Fruit fly (Drosophila melanogaster) whole organism, embryonic: Measurements from ENCODE around the gene sky.

Experiments
- Atf6 ChIP-seq: fragments of 200-800 bp; sonication (Bioruptor generic); IDR thresholded peaks from 2 replicates; pipeline ENCODE4 v1.3.6; 2022; ENCODE audit warnings: missing biosample characterization, missing genetic modification characterization
- B-H2 ChIP-seq: fragments of 200-800 bp; sonication (Bioruptor generic); optimal IDR thresholded peaks from 2 replicates; lab custom pipeline; 2018; ENCODE audit warnings: missing biosample characterization, mild to moderate bottlenecking, missing genetic modification characterization
- CG10543 ChIP-seq: fragments of 200-800 bp; sonication (Bioruptor generic); optimal IDR thresholded peaks from 3 replicates; lab custom pipeline; 2017; ENCODE audit warnings: missing biosample characterization, mild to moderate bottlenecking, missing genetic modification characterization, moderate library complexity
- CG10654 ChIP-seq: fragments of 200-800 bp; sonication (Bioruptor generic); optimal IDR thresholded peaks from 2 replicates; lab custom pipeline; 2016; ENCODE audit warnings: missing biosample characterization, missing genetic modification characterization
- CG13424 ChIP-seq: fragments of 200-800 bp; sonication (Bioruptor generic); optimal IDR thresholded peaks from 2 replicates; lab custom pipeline; 2019; ENCODE audit warnings: missing biosample characterization, mild to moderate bottlenecking, missing genetic modification characterization, moderate library complexity
- CG13894 ChIP-seq: fragments of 200-800 bp; sonication (Bioruptor generic); optimal IDR thresholded peaks from 3 replicates; lab custom pipeline; 2018; ENCODE audit warnings: missing biosample characterization, mild to moderate bottlenecking, missing genetic modification characterization, moderate library complexity
- CG14014 ChIP-seq: fragments of 200-800 bp; sonication (Bioruptor generic); IDR thresholded peaks from 2 replicates; pipeline ENCODE4 v1.3.6; 2022; ENCODE audit warnings: missing biosample characterization, missing genetic modification characterization
- CG14710 ChIP-seq: fragments of 200-800 bp; sonication (Bioruptor generic); optimal IDR thresholded peaks from 3 replicates; lab custom pipeline; 2019; ENCODE audit warnings: missing biosample characterization, mild to moderate bottlenecking, missing genetic modification characterization, moderate library complexity
- CG14860 ChIP-seq: fragments of 200-800 bp; sonication (Bioruptor generic); IDR thresholded peaks from 3 replicates; pipeline ENCODE4 v1.3.6; 2022; ENCODE audit warnings: missing biosample characterization, missing genetic modification characterization; ENCODE audit not compliant: partially characterized antibody
- CG15269 ChIP-seq: fragments of 200-800 bp; sonication (Bioruptor generic); optimal IDR thresholded peaks from 2 replicates; lab custom pipeline; 2018; ENCODE audit warnings: missing biosample characterization, mild to moderate bottlenecking, missing genetic modification characterization, moderate library complexity
- CG16779 ChIP-seq: fragments of 200-800 bp; sonication (Bioruptor generic); IDR thresholded peaks from 2 replicates; pipeline ENCODE4 v1.3.6; 2022; ENCODE audit warnings: missing biosample characterization, missing genetic modification characterization
- CG18599 ChIP-seq: fragments of 200-800 bp; sonication (Bioruptor generic); optimal IDR thresholded peaks from 3 replicates; lab custom pipeline; 2017; ENCODE audit warnings: missing biosample characterization, missing genetic modification characterization, mild to moderate bottlenecking, moderate library complexity, missing genetic modification reagents
- CG2129 ChIP-seq: fragments of 200-800 bp; sonication (Bioruptor generic); IDR thresholded peaks from 2 replicates; pipeline ENCODE4 v1.3.6; 2022; ENCODE audit warnings: missing biosample characterization, missing genetic modification characterization; ENCODE audit not compliant: partially characterized antibody
- CG2678 ChIP-seq: fragments of 200-800 bp; sonication (Bioruptor generic); optimal IDR thresholded peaks from 3 replicates; lab custom pipeline; 2019; ENCODE audit warnings: missing biosample characterization, mild to moderate bottlenecking, missing genetic modification characterization, moderate library complexity
- CG32772 ChIP-seq: fragments of 200-800 bp; sonication (Bioruptor generic); IDR thresholded peaks from 2 replicates; pipeline ENCODE4 v1.3.6; 2022; ENCODE audit warnings: missing biosample characterization, missing genetic modification characterization
- CG34376 ChIP-seq: fragments of 200-800 bp; sonication (Bioruptor generic); optimal IDR thresholded peaks from 2 replicates; lab custom pipeline; 2018; ENCODE audit warnings: missing biosample characterization, mild to moderate bottlenecking, missing genetic modification characterization
- CG4360 ChIP-seq: fragments of 200-800 bp; sonication (Bioruptor generic); IDR thresholded peaks from 2 replicates; pipeline ENCODE4 v1.3.6; 2022; ENCODE audit warnings: missing biosample characterization, missing genetic modification characterization
- CG7556 ChIP-seq: fragments of 200-800 bp; sonication (Bioruptor generic); optimal IDR thresholded peaks from 2 replicates; lab custom pipeline; 2017; ENCODE audit warnings: missing biosample characterization, mild to moderate bottlenecking, missing genetic modification characterization
- Hey ChIP-seq: fragments of 200-800 bp; sonication (Bioruptor generic); optimal IDR thresholded peaks from 3 replicates; lab custom pipeline; 2018; ENCODE audit warnings: missing biosample characterization, mild to moderate bottlenecking, missing genetic modification characterization
- Hr78 ChIP-seq, 2 experiments: fragments of 200-800 bp in 1 of 2; fragments of >200 bp in 1 of 2; sonication (Bioruptor generic) in 1 of 2; optimal IDR thresholded peaks; 2 replicates each; lab custom pipeline; 2017 to 2019; ENCODE audit warnings: missing biosample characterization in 2 of 2, missing genetic modification characterization in 2 of 2, mild to moderate bottlenecking in 1 of 2, moderate library complexity in 1 of 2
- Jarid2 ChIP-seq: fragments of 200-800 bp; sonication (Bioruptor generic); optimal IDR thresholded peaks from 3 replicates; lab custom pipeline; 2017; ENCODE audit warnings: mild to moderate bottlenecking, missing biosample characterization, missing genetic modification reagents, missing genetic modification characterization
- NC2β ChIP-seq: fragments of 200-800 bp; sonication (Bioruptor generic); optimal IDR thresholded peaks from 2 replicates; lab custom pipeline; 2016; ENCODE audit warnings: missing biosample characterization, missing genetic modification characterization
- Opbp ChIP-seq: fragments of 200-800 bp; sonication (Bioruptor generic); IDR thresholded peaks from 3 replicates; pipeline ENCODE4 v1.3.6; 2022; ENCODE audit warnings: missing biosample characterization, missing genetic modification characterization; ENCODE audit not compliant: partially characterized antibody
- PHDP ChIP-seq: fragments of 200-800 bp; sonication (Bioruptor generic); optimal IDR thresholded peaks from 3 replicates; lab custom pipeline; 2018; ENCODE audit warnings: missing biosample characterization, mild to moderate bottlenecking, missing genetic modification characterization, moderate library complexity
- Ptx1 ChIP-seq: fragments of 200-800 bp; sonication (Bioruptor generic); IDR thresholded peaks from 2 replicates; pipeline ENCODE4 v1.3.6; 2022; ENCODE audit warnings: missing biosample characterization, missing genetic modification characterization
- Trl ChIP-seq, 3 experiments: fragments of >200 bp in 2 of 3; fragments of 200-800 bp in 1 of 3; sonication (Bioruptor generic) in 1 of 3; optimal IDR thresholded peaks; 2 replicates in 1 of 3; 3 replicates in 2 of 3; lab custom pipeline; 2016 to 2017; ENCODE audit warnings: missing biosample characterization in 1 of 3, missing genetic modification characterization in 1 of 3
- Xrp1 ChIP-seq: fragments of 200-800 bp; sonication (Bioruptor generic); IDR thresholded peaks from 2 replicates; pipeline ENCODE4 v1.3.6; 2022; ENCODE audit warnings: missing biosample characterization, missing genetic modification characterization
- abd-A ChIP-seq: fragments of 200-800 bp; sonication (Bioruptor generic); optimal IDR thresholded peaks from 3 replicates; lab custom pipeline; 2019; ENCODE audit warnings: missing biosample characterization, mild to moderate bottlenecking, missing genetic modification characterization, moderate library complexity
- aop ChIP-seq: fragments of 200-800 bp; sonication (Bioruptor generic); IDR thresholded peaks from 2 replicates; pipeline ENCODE4 v1.3.6; 2022; ENCODE audit warnings: missing biosample characterization, missing genetic modification characterization
- chinmo ChIP-seq: fragments of 200-800 bp; sonication (Bioruptor generic); IDR thresholded peaks from 4 replicates; pipeline ENCODE4 v1.3.6; 2022; ENCODE audit warnings: missing biosample characterization, missing genetic modification characterization; ENCODE audit not compliant: partially characterized antibody
- dysf ChIP-seq: fragments of 200-800 bp; sonication (Bioruptor generic); IDR thresholded peaks from 3 replicates; pipeline ENCODE4 v1.3.6; 2022; ENCODE audit warnings: missing biosample characterization, missing genetic modification characterization
- lab ChIP-seq: fragments of 200-800 bp; sonication (Bioruptor generic); optimal IDR thresholded peaks from 3 replicates; lab custom pipeline; 2017; ENCODE audit warnings: missing biosample characterization, missing genetic modification characterization, mild to moderate bottlenecking, moderate library complexity, missing genetic modification reagents
- lmd ChIP-seq: fragments of 200-800 bp; sonication (Bioruptor generic); IDR thresholded peaks from 2 replicates; pipeline ENCODE4 v1.3.6; 2022; ENCODE audit warnings: missing biosample characterization, missing genetic modification characterization
- lov ChIP-seq, 2 experiments: fragments of 200-800 bp in 1 of 2; fragments of >200 bp in 1 of 2; sonication (Bioruptor generic) in 1 of 2; IDR thresholded peaks in 1 of 2; optimal IDR thresholded peaks in 1 of 2; 2 replicates in 1 of 2; 3 replicates in 1 of 2; pipeline versions ENCODE4 v1.3.6 to Lab custom; 2017 to 2022; ENCODE audit warnings: missing biosample characterization in 1 of 2, missing genetic modification characterization in 1 of 2
- nau ChIP-seq: fragments of 200-800 bp; sonication (Bioruptor generic); optimal IDR thresholded peaks from 3 replicates; lab custom pipeline; 2017; ENCODE audit warnings: missing biosample characterization, mild to moderate bottlenecking, missing genetic modification characterization, missing genetic modification reagents
- pan ChIP-seq, 4 experiments: fragments of >200 bp in 3 of 4; fragments of 200-800 bp in 1 of 4; sonication (Bioruptor generic) in 1 of 4; optimal IDR thresholded peaks in 3 of 4; IDR thresholded peaks in 1 of 4; 2 replicates each; pipeline versions ENCODE4 v1.3.6 to Lab custom; 2017 to 2022; ENCODE audit warnings: missing biosample characterization in 2 of 4, missing genetic modification characterization in 2 of 4, mixed read lengths in 1 of 4
- psq ChIP-seq: fragments of 200-800 bp; sonication (Bioruptor generic); optimal IDR thresholded peaks from 2 replicates; lab custom pipeline; 2017; ENCODE audit warnings: missing biosample characterization, missing genetic modification characterization
- ranshi ChIP-seq: fragments of 200-800 bp; sonication (Bioruptor generic); IDR thresholded peaks from 2 replicates; pipeline ENCODE4 v1.3.6; 2022; ENCODE audit warnings: missing biosample characterization, missing genetic modification characterization
- salm ChIP-seq: fragments of 200-800 bp; sonication (Bioruptor generic); optimal IDR thresholded peaks from 2 replicates; lab custom pipeline; 2018; ENCODE audit warnings: missing biosample characterization, mild to moderate bottlenecking, missing genetic modification characterization
- sd ChIP-seq: fragments of 200-800 bp; sonication (Bioruptor generic); optimal IDR thresholded peaks from 3 replicates; lab custom pipeline; 2018; ENCODE audit warnings: missing biosample characterization, mild to moderate bottlenecking, missing genetic modification characterization, moderate library complexity
- sens-2 ChIP-seq: fragments of 200-800 bp; sonication (Bioruptor generic); IDR thresholded peaks from 2 replicates; pipeline ENCODE4 v1.3.6; 2022; ENCODE audit warnings: missing biosample characterization, missing genetic modification characterization
- seq ChIP-seq: fragments of 200-800 bp; sonication (Bioruptor generic); IDR thresholded peaks from 2 replicates; pipeline ENCODE4 v1.3.6; 2022; ENCODE audit warnings: missing biosample characterization, missing genetic modification characterization
- sug ChIP-seq: fragments of 200-800 bp; optimal IDR thresholded peaks from 2 replicates; lab custom pipeline; 2019; ENCODE audit warnings: missing biosample characterization, mild to moderate bottlenecking, missing genetic modification characterization, moderate library complexity
- toy ChIP-seq: fragments of 200-800 bp; sonication (Bioruptor generic); IDR thresholded peaks from 2 replicates; pipeline ENCODE4 v1.3.6; 2022; ENCODE audit warnings: missing biosample characterization, missing genetic modification characterization
- vfl ChIP-seq: fragments of 200-800 bp; sonication (Bioruptor generic); optimal IDR thresholded peaks from 2 replicates; lab custom pipeline; 2016; ENCODE audit warnings: missing biosample characterization, missing genetic modification characterization

Gene sky

DNA sequence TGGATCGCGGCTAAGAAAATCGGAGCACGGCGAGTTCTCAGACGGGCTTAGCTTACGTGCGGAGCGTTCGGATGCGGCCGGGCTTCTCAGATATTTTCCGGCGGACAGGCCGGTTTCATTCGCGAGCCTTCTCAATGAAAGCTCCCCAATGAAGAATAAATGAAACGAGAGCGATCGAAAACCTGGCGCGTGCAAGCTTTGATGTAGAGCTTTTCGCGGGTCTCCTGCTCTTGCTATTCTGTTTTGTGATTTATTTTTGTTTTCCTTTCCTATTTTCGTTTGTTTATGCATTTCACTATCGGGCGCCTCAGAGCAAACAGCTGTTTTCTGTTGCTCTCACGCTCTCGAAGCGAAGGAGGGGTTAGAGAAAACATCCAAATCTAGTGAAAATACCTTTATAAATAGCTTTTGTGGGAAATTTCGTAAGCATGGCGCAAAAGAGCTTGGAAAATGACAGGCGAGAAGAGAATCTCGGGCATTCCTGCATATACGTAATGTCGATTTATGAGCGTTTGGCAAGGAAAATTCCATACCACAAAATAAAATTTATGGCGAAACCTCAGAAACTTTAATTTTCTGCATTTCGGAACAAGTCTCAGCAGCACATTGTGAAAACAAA lies 32.7 kb downstream of the sky start (continued):
- TF ChIP-seq Xrp1 (GFP tag; lab: Robert Waterston, UW) = peak; percentile 29; the same call in 1 of the 2 replicates
- peak; percentile 53 for TF ChIP-seq sug (tag; lab: Kevin White, UChicago)
- TF ChIP-seq abd-A = peak; percentile 44
- TF ChIP-seq Trl (optimal IDR thresholded peaks at IDR 0.05; lab: Kevin White, UChicago) = peak; percentile 31 to 57
- TF ChIP-seq Trl (GFP tag; optimal IDR thresholded peaks at IDR 0.05; lab: Kevin White, UChicago) = no peak
- no peak for TF ChIP-seq CG16779
- TF ChIP-seq Opbp (GFP tag; lab: Robert Waterston, UW) = no peak
- TF ChIP-seq pan (optimal IDR thresholded peaks at IDR 0.05; lab: Kevin White, UChicago) = no peak
- peak in 1 of 2 experiments; percentile 10 for TF ChIP-seq pan (GFP tag; optimal IDR thresholded peaks at IDR 0.05 in 1 of 2, IDR thresholded peaks at IDR 0.05 in 1 of 2)
- peak; percentile 39 for TF ChIP-seq nau (GFP tag; lab: Kevin White, UChicago)
- TF ChIP-seq Atf6 (GFP tag; lab: Robert Waterston, UW) = peak; percentile 14; the same call in 1 of the 2 replicates
- no peak for TF ChIP-seq vfl (GFP tag; lab: Kevin White, UChicago)
- TF ChIP-seq CG32772 = no peak
- peak; percentile 10; the same call in 1 of the 2 replicates for TF ChIP-seq CG14014 (GFP tag; lab: Robert Waterston, UW)
- no peak for TF ChIP-seq aop (GFP tag; lab: Robert Waterston, UW)
- TF ChIP-seq sd = peak; percentile 92
- TF ChIP-seq Jarid2 (GFP tag; lab: Kevin White, UChicago) = peak; percentile 40
- TF ChIP-seq CG2129 (GFP tag; lab: Robert Waterston, UW) = no peak
- TF ChIP-seq CG13424 (tag; lab: Kevin White, UChicago) = no peak
- TF ChIP-seq PHDP (tag; lab: Kevin White, UChicago) = peak; percentile 26
- peak; percentile 20 for TF ChIP-seq psq (GFP tag; lab: Kevin White, UChicago)
- TF ChIP-seq CG14860 (GFP tag; lab: Robert Waterston, UW) = no peak

DNA sequence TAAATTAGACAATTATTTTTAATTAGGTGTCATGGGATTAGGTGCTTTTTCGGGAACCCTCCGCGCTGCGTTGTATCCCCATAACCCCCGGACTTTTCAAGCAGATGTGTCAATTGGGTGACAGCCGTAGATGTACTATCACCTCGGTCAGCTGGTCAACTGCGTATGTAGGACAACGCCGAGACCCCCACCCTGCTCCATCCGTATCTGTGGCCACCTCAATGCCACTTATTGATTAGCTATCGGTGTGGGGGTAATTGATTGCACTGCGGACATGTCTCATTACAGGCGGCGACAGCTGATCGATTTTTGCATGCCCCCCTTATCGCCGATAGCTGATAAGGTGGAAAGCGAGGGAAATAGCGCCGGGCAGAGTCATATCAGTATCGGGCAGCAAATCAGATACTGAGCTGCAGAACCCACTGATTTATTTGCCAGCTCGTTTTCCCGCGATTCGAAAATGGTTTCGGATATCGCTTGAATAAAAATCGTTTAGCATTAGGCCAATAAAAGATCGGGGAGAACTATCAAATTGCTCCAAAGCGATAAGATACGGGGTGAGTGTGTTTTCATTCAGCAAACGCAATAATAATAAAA lies 35.0 kb downstream of the sky start:
- no peak for TF ChIP-seq CG2129 (GFP tag; lab: Robert Waterston, UW)
- TF ChIP-seq lab (GFP tag; lab: Kevin White, UChicago) = peak; percentile 92
- TF ChIP-seq chinmo (GFP tag; lab: Robert Waterston, UW) = peak; percentile 85; the same call in 3 of the 4 replicates
- TF ChIP-seq salm (tag; lab: Kevin White, UChicago) = no peak
- TF ChIP-seq B-H2 = peak; percentile 25
- TF ChIP-seq lov (optimal IDR thresholded peaks at IDR 0.05; lab: Kevin White, UChicago) = no peak
- no peak for TF ChIP-seq lov (GFP tag; IDR thresholded peaks at IDR 0.05; lab: Robert Waterston, UW)
- peak; percentile 13 for TF ChIP-seq CG13894 (tag; lab: Kevin White, UChicago)
- TF ChIP-seq CG18599 (GFP tag; lab: Kevin White, UChicago) = peak; percentile 27
- TF ChIP-seq Hey (tag; lab: Kevin White, UChicago) = peak; percentile 28
- TF ChIP-seq CG4360 (GFP tag; lab: Robert Waterston, UW) = peak; percentile 15; the same call in 1 of the 2 replicates
- TF ChIP-seq CG34376 (GFP tag; lab: Kevin White, UChicago) = peak; percentile 89
- peak; percentile 21 for TF ChIP-seq CG2678 (tag; lab: Kevin White, UChicago)
- TF ChIP-seq Hr78 (GFP tag; optimal IDR thresholded peaks at IDR 0.05; lab: Kevin White, UChicago) = peak in 1 of 2 experiments; percentile 19
- TF ChIP-seq lmd = 0 out of 2 replicates have a peak, but pooled peaks have one; percentile 14
- TF ChIP-seq ranshi (GFP tag; lab: Robert Waterston, UW) = no peak
- no peak for TF ChIP-seq dysf (GFP tag; lab: Robert Waterston, UW)
- no peak for TF ChIP-seq CG14710 (tag; lab: Kevin White, UChicago)
- TF ChIP-seq sens-2 (GFP tag; lab: Robert Waterston, UW) = peak; percentile 48; the same call in 1 of the 2 replicates
- TF ChIP-seq Ptx1 (GFP tag; lab: Robert Waterston, UW) = 0 out of 2 replicates have a peak, but pooled peaks have one; percentile 11
- peak; percentile 32 for TF ChIP-seq CG10543 (GFP tag; lab: Kevin White, UChicago)
- TF ChIP-seq CG15269 (tag; lab: Kevin White, UChicago) = peak; percentile 0
- TF ChIP-seq NC2β (GFP tag; lab: Kevin White, UChicago) = no peak
- no peak for TF ChIP-seq seq (GFP tag; lab: Robert Waterston, UW)
- TF ChIP-seq toy (GFP tag; lab: Robert Waterston, UW) = no peak
- TF ChIP-seq CG7556 (GFP tag; lab: Kevin White, UChicago) = no peak
- no peak for TF ChIP-seq CG10654 (GFP tag; lab: Kevin White, UChicago)
